Fruit fly (Drosophila melanogaster) whole organism: ENCODE measurements around the gene CG32452.

Experiments
- CG8478 ChIP-seq: fragments of >200 bp; optimal IDR thresholded peaks from 2 replicates; lab custom pipeline; 2018; ENCODE audit warnings: inconsistent platforms
- psq ChIP-seq: fragments of >200 bp; optimal IDR thresholded peaks from 2 replicates; lab custom pipeline; 2017

DNA sequence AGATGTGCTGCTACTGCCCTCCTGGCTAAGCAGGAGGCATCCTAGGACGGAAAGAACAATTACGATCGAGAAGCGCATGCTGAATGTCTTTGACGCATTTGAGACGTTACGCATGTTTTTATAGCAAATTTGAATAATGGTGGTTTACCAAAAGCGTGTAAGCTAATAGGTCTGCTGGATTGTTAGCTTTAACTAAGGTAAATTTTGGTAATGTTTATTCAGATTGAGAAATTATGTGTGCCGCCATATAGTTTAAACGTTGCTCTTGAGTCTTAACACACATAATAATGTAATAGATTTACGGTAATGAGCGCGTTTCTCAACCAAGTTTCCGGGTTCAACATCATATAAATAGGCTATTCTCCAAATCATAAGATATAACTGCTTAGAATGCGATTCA is 23.8 kb upstream of the CG32452 start, which contains the start of the genes CG12546 and CG14453:
- no peak for TF ChIP-seq CG8478 (lab: Kevin White, UChicago)
- TF ChIP-seq psq (lab: Kevin White, UChicago): no peak
